Fruit fly (Drosophila melanogaster) whole organism, embryonic: ENCODE data around the gene net.

Experiments used
- Ada2b ChIP-seq: fragments of 200-800 bp; sonication (Bioruptor generic); IDR thresholded peaks from 2 replicates; pipeline ENCODE4 v1.3.6; 2022; ENCODE audit warnings: missing biosample characterization, missing genetic modification characterization
- BEAF-32 ChIP-seq: fragments of 200-800 bp; sonication (Bioruptor generic); optimal IDR thresholded peaks from 3 replicates; lab custom pipeline; 2017; ENCODE audit warnings: missing biosample characterization, missing genetic modification characterization, mild to moderate bottlenecking, moderate library complexity, missing genetic modification reagents
- Bgb ChIP-seq: fragments of 200-800 bp; sonication (Bioruptor generic); IDR thresholded peaks from 2 replicates; pipeline ENCODE4 v1.3.6; 2022; ENCODE audit warnings: missing biosample characterization, missing genetic modification characterization; ENCODE audit not compliant: partially characterized antibody
- Blimp-1 ChIP-seq: fragments of 200-800 bp; sonication (Bioruptor generic); optimal IDR thresholded peaks from 3 replicates; lab custom pipeline; 2018; ENCODE audit warnings: missing biosample characterization, missing genetic modification characterization, mild to moderate bottlenecking, moderate library complexity, missing genetic modification reagents
- CG17829 ChIP-seq: fragments of 200-800 bp; optimal IDR thresholded peaks from 2 replicates; lab custom pipeline; 2019; ENCODE audit warnings: missing biosample characterization, mild to moderate bottlenecking, missing genetic modification characterization, moderate library complexity
- CG2199 ChIP-seq: fragments of 200-800 bp; sonication (Bioruptor generic); IDR thresholded peaks from 3 replicates; pipeline ENCODE4 v1.3.6; 2022; ENCODE audit warnings: missing biosample characterization, missing genetic modification characterization
- CG2875 ChIP-seq: fragments of 200-800 bp; sonication (Bioruptor generic); optimal IDR thresholded peaks from 2 replicates; lab custom pipeline; 2017; ENCODE audit warnings: missing biosample characterization, mild to moderate bottlenecking, missing genetic modification characterization, missing genetic modification reagents
- CG33213 ChIP-seq: fragments of 200-800 bp; sonication (Bioruptor generic); optimal IDR thresholded peaks from 3 replicates; lab custom pipeline; 2016; ENCODE audit warnings: missing biosample characterization, missing genetic modification characterization
- CG43689 ChIP-seq: fragments of 200-800 bp; sonication (Bioruptor generic); IDR thresholded peaks from 2 replicates; pipeline ENCODE4 v1.3.6; 2022; ENCODE audit warnings: missing biosample characterization, missing genetic modification characterization
- CG7963 ChIP-seq: fragments of 200-800 bp; sonication (Bioruptor generic); IDR thresholded peaks from 3 replicates; pipeline ENCODE4 v1.3.6; 2022; ENCODE audit warnings: missing biosample characterization, missing genetic modification characterization; ENCODE audit not compliant: partially characterized antibody
- CG8290 ChIP-seq, 3 experiments: fragments of 200-800 bp; sonication (Bioruptor generic); optimal IDR thresholded peaks; 2 replicates each; lab custom pipeline; 2016 to 2019; ENCODE audit warnings: missing biosample characterization in 3 of 3, missing genetic modification characterization in 3 of 3, mild to moderate bottlenecking in 2 of 3, moderate library complexity in 1 of 3
- CG8765 ChIP-seq: fragments of 200-800 bp; sonication (Bioruptor generic); IDR thresholded peaks from 2 replicates; pipeline ENCODE4 v1.3.6; 2022; ENCODE audit warnings: missing biosample characterization, missing genetic modification characterization
- Chrac-16 ChIP-seq: fragments of 200-800 bp; sonication (Bioruptor generic); optimal IDR thresholded peaks from 3 replicates; lab custom pipeline; 2016; ENCODE audit warnings: missing biosample characterization, missing genetic modification characterization
- D19A ChIP-seq: fragments of 200-800 bp; optimal IDR thresholded peaks from 3 replicates; lab custom pipeline; 2019; ENCODE audit warnings: missing biosample characterization, mild to moderate bottlenecking, missing genetic modification characterization, moderate library complexity
- Dek ChIP-seq: fragments of 200-800 bp; sonication (Bioruptor generic); optimal IDR thresholded peaks from 3 replicates; lab custom pipeline; 2019; ENCODE audit warnings: missing biosample characterization, mild to moderate bottlenecking, missing genetic modification characterization, moderate library complexity
- Dll ChIP-seq: fragments of 200-800 bp; sonication (Bioruptor generic); IDR thresholded peaks from 4 replicates; pipeline ENCODE4 v1.3.6; 2022; ENCODE audit warnings: missing biosample characterization, missing genetic modification characterization; ENCODE audit not compliant: partially characterized antibody
- Fer3 ChIP-seq: fragments of 200-800 bp; sonication (Bioruptor generic); optimal IDR thresholded peaks from 2 replicates; lab custom pipeline; 2018; ENCODE audit warnings: missing biosample characterization, mild to moderate bottlenecking, missing genetic modification characterization, moderate library complexity
- HLH4C ChIP-seq: fragments of 200-800 bp; sonication (Bioruptor generic); IDR thresholded peaks from 3 replicates; pipeline ENCODE4 v1.3.6; 2022; ENCODE audit warnings: missing biosample characterization, missing genetic modification characterization; ENCODE audit not compliant: partially characterized antibody
- Hmr ChIP-seq: fragments of 200-800 bp; sonication (Bioruptor generic); optimal IDR thresholded peaks from 3 replicates; lab custom pipeline; 2017; ENCODE audit warnings: mild to moderate bottlenecking, missing biosample characterization, missing genetic modification reagents, missing genetic modification characterization
- Jarid2 ChIP-seq: fragments of 200-800 bp; sonication (Bioruptor generic); optimal IDR thresholded peaks from 3 replicates; lab custom pipeline; 2017; ENCODE audit warnings: mild to moderate bottlenecking, missing biosample characterization, missing genetic modification reagents, missing genetic modification characterization
- Mad ChIP-seq: fragments of 200-800 bp; sonication (Bioruptor generic); optimal IDR thresholded peaks from 2 replicates; lab custom pipeline; 2016; ENCODE audit warnings: missing biosample characterization, missing genetic modification characterization
- Max ChIP-seq: fragments of 200-800 bp; sonication (Bioruptor generic); optimal IDR thresholded peaks from 2 replicates; lab custom pipeline; 2016; ENCODE audit warnings: missing biosample characterization, mild to moderate bottlenecking, missing genetic modification characterization
- Med ChIP-seq: fragments of 200-800 bp; sonication (Bioruptor generic); peaks from one replicate; lab custom pipeline; 2016; ENCODE audit warnings: missing biosample characterization, missing genetic modification characterization, mild to moderate bottlenecking, inconsistent platforms, moderate library complexity
- Pdp1 ChIP-seq, 2 experiments: fragments of 200-800 bp; sonication (Bioruptor generic); optimal IDR thresholded peaks; 3 replicates each; lab custom pipeline; 2016; ENCODE audit warnings: missing biosample characterization in 2 of 2, missing genetic modification characterization in 2 of 2, mild to moderate bottlenecking in 1 of 2, moderate library complexity in 1 of 2
- Sox100B ChIP-seq: fragments of 200-800 bp; sonication (Bioruptor generic); optimal IDR thresholded peaks from 3 replicates; lab custom pipeline; 2018; ENCODE audit warnings: missing biosample characterization, mild to moderate bottlenecking, missing genetic modification characterization
- Sry-β ChIP-seq: fragments of 200-800 bp; sonication (Bioruptor generic); optimal IDR thresholded peaks from 2 replicates; lab custom pipeline; 2018; ENCODE audit warnings: missing biosample characterization, mild to moderate bottlenecking, missing genetic modification characterization, moderate library complexity
- Tbp ChIP-seq: fragments of >200 bp; optimal IDR thresholded peaks from 2 replicates; lab custom pipeline; 2018; ENCODE audit warnings: missing biosample characterization, missing genetic modification characterization
- Xbp1 ChIP-seq: fragments of 200-800 bp; sonication (Bioruptor generic); optimal IDR thresholded peaks from 3 replicates; lab custom pipeline; 2016; ENCODE audit warnings: missing biosample characterization, mild to moderate bottlenecking, missing genetic modification characterization
- aop ChIP-seq: fragments of 200-800 bp; sonication (Bioruptor generic); IDR thresholded peaks from 2 replicates; pipeline ENCODE4 v1.3.6; 2022; ENCODE audit warnings: missing biosample characterization, missing genetic modification characterization
- ato ChIP-seq: fragments of 200-800 bp; sonication (Bioruptor generic); IDR thresholded peaks from 2 replicates; pipeline ENCODE4 v1.3.6; 2022; ENCODE audit warnings: missing biosample characterization, missing genetic modification characterization; ENCODE audit not compliant: partially characterized antibody
- bbx ChIP-seq: fragments of 200-800 bp; sonication (Bioruptor generic); IDR thresholded peaks from 2 replicates; pipeline ENCODE4 v1.3.6; 2022; ENCODE audit warnings: missing biosample characterization, missing genetic modification characterization; ENCODE audit not compliant: partially characterized antibody
- chinmo ChIP-seq: fragments of 200-800 bp; sonication (Bioruptor generic); IDR thresholded peaks from 4 replicates; pipeline ENCODE4 v1.3.6; 2022; ENCODE audit warnings: missing biosample characterization, missing genetic modification characterization; ENCODE audit not compliant: partially characterized antibody
- crol ChIP-seq: fragments of 200-800 bp; sonication (Bioruptor generic); IDR thresholded peaks from 2 replicates; pipeline ENCODE4 v1.3.6; 2022; ENCODE audit warnings: missing biosample characterization, missing genetic modification characterization
- crp ChIP-seq, 2 experiments: fragments of 200-800 bp; sonication (Bioruptor generic); optimal IDR thresholded peaks; 2 replicates in 1 of 2; 3 replicates in 1 of 2; lab custom pipeline; 2017; ENCODE audit warnings: missing biosample characterization in 2 of 2, missing genetic modification characterization in 2 of 2, mild to moderate bottlenecking in 1 of 2, moderate library complexity in 1 of 2
- fru ChIP-seq: fragments of >200 bp; optimal IDR thresholded peaks from 2 replicates; lab custom pipeline; 2017
- ftz-f1 ChIP-seq: fragments of 200-800 bp; sonication (Bioruptor generic); optimal IDR thresholded peaks from 2 replicates; lab custom pipeline; 2016; ENCODE audit warnings: missing biosample characterization, missing genetic modification characterization
- fu2 ChIP-seq: fragments of 200-800 bp; sonication (Bioruptor generic); optimal IDR thresholded peaks from 2 replicates; lab custom pipeline; 2016; ENCODE audit warnings: missing biosample characterization, missing genetic modification characterization
- inv ChIP-seq: fragments of 200-800 bp; sonication (Bioruptor generic); IDR thresholded peaks from 2 replicates; pipeline ENCODE4 v1.3.6; 2022; ENCODE audit warnings: missing biosample characterization, missing genetic modification characterization; ENCODE audit not compliant: partially characterized antibody
- jigr1 ChIP-seq: fragments of 200-800 bp; sonication (Bioruptor generic); IDR thresholded peaks from 3 replicates; pipeline ENCODE4 v1.3.6; 2022; ENCODE audit warnings: missing biosample characterization, missing genetic modification characterization
- kni ChIP-seq: fragments of 200-800 bp; sonication (Bioruptor generic); optimal IDR thresholded peaks from 3 replicates; lab custom pipeline; 2017; ENCODE audit warnings: mild to moderate bottlenecking, missing biosample characterization, missing genetic modification reagents, missing genetic modification characterization
- nom ChIP-seq: fragments of 200-800 bp; sonication (Bioruptor generic); optimal IDR thresholded peaks from 2 replicates; lab custom pipeline; 2017; ENCODE audit warnings: missing biosample characterization, missing genetic modification characterization, mild to moderate bottlenecking, moderate library complexity, missing genetic modification reagents
- row ChIP-seq: fragments of 200-800 bp; sonication (Bioruptor generic); IDR thresholded peaks from 3 replicates; pipeline ENCODE4 v1.3.6; 2022; ENCODE audit warnings: missing biosample characterization, missing genetic modification characterization
- schlank ChIP-seq: fragments of 200-800 bp; sonication (Bioruptor generic); optimal IDR thresholded peaks from 2 replicates; lab custom pipeline; 2018; ENCODE audit warnings: missing biosample characterization, mild to moderate bottlenecking, missing genetic modification characterization
- sens ChIP-seq: fragments of 200-800 bp; sonication (Bioruptor generic); peaks from one replicate; lab custom pipeline; 2016; ENCODE audit warnings: missing biosample characterization, missing genetic modification characterization
- sna ChIP-seq: fragments of 200-800 bp; sonication (Bioruptor generic); IDR thresholded peaks from 2 replicates; pipeline ENCODE4 v1.3.6; 2022; ENCODE audit warnings: missing biosample characterization, missing genetic modification characterization; ENCODE audit not compliant: partially characterized antibody
- stc ChIP-seq: fragments of 200-800 bp; sonication (Bioruptor generic); IDR thresholded peaks from 2 replicates; pipeline ENCODE4 v1.3.6; 2022; ENCODE audit warnings: missing biosample characterization, missing genetic modification characterization
- stwl ChIP-seq: fragments of 200-800 bp; sonication (Bioruptor generic); optimal IDR thresholded peaks from 3 replicates; lab custom pipeline; 2018; ENCODE audit warnings: missing biosample characterization, mild to moderate bottlenecking, missing genetic modification characterization, moderate library complexity
- unpg ChIP-seq: fragments of 200-800 bp; sonication (Bioruptor generic); optimal IDR thresholded peaks from 3 replicates; lab custom pipeline; 2018; ENCODE audit warnings: missing biosample characterization, mild to moderate bottlenecking, missing genetic modification characterization, moderate library complexity

The net gene

DNA sequence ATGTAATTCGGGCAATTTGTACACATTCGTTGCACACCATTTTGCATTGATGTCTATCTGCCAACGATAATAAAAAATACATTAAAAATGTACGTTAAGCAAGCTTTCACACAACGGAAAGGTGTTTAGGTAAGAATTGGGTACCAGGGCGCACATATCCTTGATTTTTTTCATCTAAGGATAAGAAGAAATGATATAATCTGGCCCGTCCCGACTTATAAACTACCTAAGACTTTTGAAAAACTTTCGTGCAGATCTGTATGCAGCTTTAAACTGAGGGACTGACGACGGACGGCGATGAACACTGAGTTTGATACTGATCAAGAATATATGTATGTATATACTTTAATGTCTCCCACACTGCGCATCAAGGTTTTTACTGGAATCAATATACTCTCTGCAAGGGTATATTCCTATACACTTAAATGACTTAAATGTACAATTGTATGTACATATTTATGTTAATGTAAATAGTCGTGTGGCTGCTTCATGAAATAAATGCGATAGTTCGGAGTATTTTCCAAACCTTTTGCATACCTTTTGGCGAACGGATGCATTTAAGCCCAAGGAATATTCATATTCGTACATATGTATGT lies 21.7 kb downstream of the net start, which contains the start of gene Cda5:
Cda5 (minus strand) TSS at position 51 of the 596 bp plus-strand sequence.
- TF ChIP-seq sna (GFP tag; lab: Robert Waterston, UW) (0 out of 2 replicates have a peak, but pooled peaks have one; percentile 18), CG2199 (peak; percentile 68; the same call in 2 of the 3 replicates), Sry-β (GFP tag; lab: Kevin White, UChicago) (no peak), aop (no peak), Sox100B (GFP tag; lab: Kevin White, UChicago) (no peak), CG8290 (GFP tag; optimal IDR thresholded peaks at IDR 0.05; lab: Kevin White, UChicago) (no peak), CG8290 (tag; optimal IDR thresholded peaks at IDR 0.05; lab: Kevin White, UChicago) (peak in 1 of 2 experiments; percentile 15), bbx (GFP tag; lab: Robert Waterston, UW) (peak; percentile 28; the same call in 1 of the 2 replicates), unpg (GFP tag; lab: Kevin White, UChicago) (no peak), CG33213 (GFP tag; lab: Kevin White, UChicago) (no peak), CG8765 (GFP tag; lab: Robert Waterston, UW) (no peak), inv (GFP tag; lab: Robert Waterston, UW) (no peak), Fer3 (no peak), Hmr (no peak), ato (GFP tag; lab: Robert Waterston, UW) (no peak), CG7963 (no peak), CG2875 (GFP tag; lab: Kevin White, UChicago) (no peak), Dll (GFP tag; lab: Robert Waterston, UW) (0 out of 4 replicates have a peak, but pooled peaks have one; percentile 24), Dek (tag; lab: Kevin White, UChicago) (no peak), Bgb (GFP tag; lab: Robert Waterston, UW) (no peak), crol (GFP tag; lab: Robert Waterston, UW) (no peak), stwl (tag; lab: Kevin White, UChicago) (peak; percentile 9), Max (GFP tag; lab: Kevin White, UChicago) (no peak), row (GFP tag; lab: Robert Waterston, UW) (peak; percentile 28; the same call in 1 of the 3 replicates), Xbp1 (no peak), D19A (tag; lab: Kevin White, UChicago) (peak; percentile 85), schlank (tag; lab: Kevin White, UChicago) (no peak), chinmo (GFP tag; lab: Robert Waterston, UW) (0 out of 4 replicates have a peak, but pooled peaks have one; percentile 14), CG43689 (GFP tag; lab: Robert Waterston, UW) (no peak), fru (lab: Kevin White, UChicago) (no peak), Chrac-16 (GFP tag; lab: Kevin White, UChicago) (no peak), sens (GFP tag; lab: Kevin White, UChicago) (no peak), fu2 (GFP tag; lab: Kevin White, UChicago) (no peak), stc (GFP tag; lab: Robert Waterston, UW) (no peak), BEAF-32 (GFP tag; lab: Kevin White, UChicago) (peak; percentile 40), HLH4C (no peak)

- TF ChIP-seq kni = peak; percentile 8
- no peak for TF ChIP-seq Ada2b (GFP tag; lab: Robert Waterston, UW)
- no peak for TF ChIP-seq Mad
- TF ChIP-seq crp (GFP tag; optimal IDR thresholded peaks at IDR 0.05; lab: Kevin White, UChicago) = no peak
- peak; percentile 3 for TF ChIP-seq Jarid2 (GFP tag; lab: Kevin White, UChicago)
- peak; percentile 88 for TF ChIP-seq Blimp-1 (GFP tag; lab: Kevin White, UChicago)
- TF ChIP-seq nom (GFP tag; lab: Kevin White, UChicago) = peak; percentile 7
- no peak for TF ChIP-seq Tbp (GFP tag; lab: Kevin White, UChicago)
- TF ChIP-seq Pdp1 (GFP tag; optimal IDR thresholded peaks at IDR 0.05; lab: Kevin White, UChicago) = peak in 1 of 2 experiments; percentile 16
- TF ChIP-seq jigr1 (GFP tag; lab: Robert Waterston, UW) = no peak
- TF ChIP-seq ftz-f1 (GFP tag; lab: Kevin White, UChicago) = peak; percentile 24
- no peak for TF ChIP-seq CG17829
- peak; percentile 63 for TF ChIP-seq Med
These were observed 28.1 kb downstream of the net start for dm6 chr2L:59058-59603.
